Worm (Caenorhabditis elegans) whole organism, young adult: Measurements from ENCODE around the gene klo-1.

Source experiments
- D2030.7 ChIP-seq: fragments of 200-800 bp; sonication (Bioruptor generic); IDR thresholded peaks from 2 replicates; pipeline ENCODE4 v1.3.6; 2022; ENCODE audit warnings: missing genetic modification reagents, missing genetic modification characterization, missing compliant biosample characterization
- F33H1.4 ChIP-seq: fragments of 200-800 bp; sonication (Bioruptor generic); IDR thresholded peaks from 2 replicates; pipeline ENCODE4 v1.3.6; 2022; ENCODE audit warnings: missing genetic modification reagents, missing genetic modification characterization, missing compliant biosample characterization
- F39B2.1 ChIP-seq: fragments of 200-800 bp; sonication (Bioruptor generic); IDR thresholded peaks from 2 replicates; pipeline ENCODE4 v1.3.6; 2022; ENCODE audit warnings: missing genetic modification reagents, missing genetic modification characterization, missing compliant biosample characterization
- F55B11.4 ChIP-seq: sonication (generic microtip); optimal IDR thresholded peaks from 2 replicates; lab custom pipeline; 2016; ENCODE audit warnings: missing compliant biosample characterization, missing genetic modification characterization, borderline replicate concordance; ENCODE audit not compliant: insufficient read depth
- T07F8.4 ChIP-seq: sonication (generic microtip); optimal IDR thresholded peaks from 2 replicates; lab custom pipeline; 2016; ENCODE audit warnings: mild to moderate bottlenecking, missing genetic modification characterization, moderate library complexity, missing compliant biosample characterization
- T26A5.8 ChIP-seq: sonication (generic microtip); optimal IDR thresholded peaks from 2 replicates; lab custom pipeline; 2016; ENCODE audit warnings: missing genetic modification characterization, missing compliant biosample characterization
- Y53F4B.3 ChIP-seq: fragments of 200-800 bp; sonication (Bioruptor generic); IDR thresholded peaks from 2 replicates; pipeline ENCODE4 v1.3.6; 2022; ENCODE audit warnings: missing genetic modification reagents, missing genetic modification characterization, missing compliant biosample characterization
- Y53G8AR.9 ChIP-seq: fragments of 200-800 bp; sonication (Bioruptor generic); conservative IDR thresholded peaks from 2 replicates; pipeline ENCODE4 v1.3.6; 2022; ENCODE audit warnings: missing genetic modification reagents, missing genetic modification characterization, missing compliant biosample characterization
- Y79H2A.3 ChIP-seq: fragments of 200-800 bp; sonication (Bioruptor generic); conservative IDR thresholded peaks from 2 replicates; pipeline ENCODE4 v1.3.6; 2022; ENCODE audit warnings: missing genetic modification reagents, missing genetic modification characterization, missing compliant biosample characterization
- ZK185.1 ChIP-seq: sonication (generic microtip); optimal IDR thresholded peaks from 2 replicates; lab custom pipeline; 2016; ENCODE audit warnings: mild to moderate bottlenecking, missing genetic modification characterization, missing compliant biosample characterization; ENCODE audit not compliant: poor library complexity, severe bottlenecking
- attf-6 ChIP-seq: fragments of 200-800 bp; sonication (Bioruptor generic); IDR thresholded peaks from 2 replicates; pipeline ENCODE4 v1.3.6; 2022; ENCODE audit warnings: missing genetic modification reagents, missing genetic modification characterization, missing compliant biosample characterization
- bed-1 ChIP-seq: fragments of 200-800 bp; sonication (Bioruptor generic); IDR thresholded peaks from 2 replicates; pipeline ENCODE4 v1.3.6; 2022; ENCODE audit warnings: missing genetic modification reagents, missing genetic modification characterization, missing compliant biosample characterization
- cebp-1 ChIP-seq, 2 experiments: fragments of 200-800 bp in 1 of 2; sonication (Bioruptor generic) in 1 of 2; sonication (generic microtip) in 1 of 2; IDR thresholded peaks in 1 of 2; optimal IDR thresholded peaks in 1 of 2; 2 replicates each; pipeline versions ENCODE4 v1.3.6 to Lab custom; 2017 to 2022; ENCODE audit warnings: missing compliant biosample characterization in 2 of 2, missing genetic modification characterization in 2 of 2, mild to moderate bottlenecking in 1 of 2, missing genetic modification reagents in 1 of 2, moderate library complexity in 1 of 2
- dpl-1 ChIP-seq: fragments of 150-350 bp; optimal IDR thresholded peaks from 2 replicates; lab custom pipeline; 2014; ENCODE audit warnings: missing biosample characterization, missing genetic modification reagents, missing genetic modification characterization
- efl-1 ChIP-seq: fragments of 150-350 bp; optimal IDR thresholded peaks from 2 replicates; lab custom pipeline; 2014; ENCODE audit warnings: missing biosample characterization, missing genetic modification reagents, missing genetic modification characterization
- ekl-4 ChIP-seq: fragments of 200-800 bp; sonication (Bioruptor generic); IDR thresholded peaks from 2 replicates; pipeline ENCODE4 v1.3.6; 2022; ENCODE audit warnings: missing genetic modification reagents, missing genetic modification characterization, missing compliant biosample characterization
- ets-4 ChIP-seq: fragments of 200-800 bp; sonication (Bioruptor generic); optimal IDR thresholded peaks from 2 replicates; lab custom pipeline; 2018; ENCODE audit warnings: mild to moderate bottlenecking, missing genetic modification characterization, missing compliant biosample characterization
- fkh-3 ChIP-seq: sonication (generic microtip); optimal IDR thresholded peaks from 2 replicates; lab custom pipeline; 2016; ENCODE audit warnings: mild to moderate bottlenecking, missing genetic modification characterization, missing compliant biosample characterization
- hlh-12 ChIP-seq: sonication (generic microtip); optimal IDR thresholded peaks from 2 replicates; lab custom pipeline; 2016; ENCODE audit warnings: missing genetic modification characterization, missing compliant biosample characterization
- lin-26 ChIP-seq: fragments of 200-800 bp; sonication (Bioruptor generic); IDR thresholded peaks from 2 replicates; pipeline ENCODE4 v1.3.6; 2022; ENCODE audit warnings: missing genetic modification reagents, missing genetic modification characterization, missing compliant biosample characterization
- lin-35 ChIP-seq, 3 experiments: fragments of 150-350 bp in 2 of 3; sonication (generic microtip) in 1 of 3; optimal IDR thresholded peaks; 2 replicates each; lab custom pipeline; 2014 to 2018; ENCODE audit warnings: missing biosample characterization in 3 of 3, missing genetic modification characterization in 3 of 3, missing genetic modification reagents in 3 of 3
- madf-3 ChIP-seq: fragments of 200-800 bp; sonication (Bioruptor generic); IDR thresholded peaks from 2 replicates; pipeline ENCODE4 v1.3.6; 2022; ENCODE audit warnings: missing genetic modification reagents, missing genetic modification characterization, missing compliant biosample characterization
- mcd-1 ChIP-seq: fragments of 200-800 bp; sonication (Bioruptor generic); IDR thresholded peaks from 2 replicates; pipeline ENCODE4 v1.3.6; 2022; ENCODE audit warnings: missing genetic modification reagents, missing genetic modification characterization, missing compliant biosample characterization
- nfyb-1 ChIP-seq: fragments of 200-800 bp; sonication (Bioruptor generic); IDR thresholded peaks from 2 replicates; pipeline ENCODE4 v1.3.6; 2022; ENCODE audit warnings: missing genetic modification reagents, missing genetic modification characterization, missing compliant biosample characterization
- nhr-80 ChIP-seq: sonication (generic microtip); optimal IDR thresholded peaks from 2 replicates; lab custom pipeline; 2016; ENCODE audit warnings: missing genetic modification characterization, missing compliant biosample characterization
- pbrm-1 ChIP-seq: fragments of 200-800 bp; sonication (Bioruptor generic); IDR thresholded peaks from 2 replicates; pipeline ENCODE4 v1.3.6; 2022; ENCODE audit warnings: missing genetic modification reagents, missing genetic modification characterization, missing compliant biosample characterization
- rcor-1 ChIP-seq: fragments of 200-800 bp; sonication (Bioruptor generic); IDR thresholded peaks from 2 replicates; pipeline ENCODE4 v1.3.6; 2022; ENCODE audit warnings: missing genetic modification reagents, missing genetic modification characterization, missing compliant biosample characterization
- sdz-38 ChIP-seq: sonication (generic microtip); optimal IDR thresholded peaks from 2 replicates; lab custom pipeline; 2016; ENCODE audit warnings: missing genotype, missing genetic modification characterization, missing compliant biosample characterization
- tlf-1 ChIP-seq: fragments of 200-800 bp; sonication (Bioruptor generic); optimal IDR thresholded peaks from 2 replicates; lab custom pipeline; 2018; ENCODE audit warnings: mild to moderate bottlenecking, missing genetic modification characterization, missing compliant biosample characterization
- xnd-1 ChIP-seq: sonication (generic microtip); optimal IDR thresholded peaks from 2 replicates; lab custom pipeline; 2016; ENCODE audit warnings: missing genotype, missing genetic modification reagents, missing genetic modification characterization, missing compliant biosample characterization
- ztf-22 ChIP-seq: fragments of 200-800 bp; sonication (Bioruptor generic); optimal IDR thresholded peaks from 2 replicates; lab custom pipeline; 2018; ENCODE audit warnings: mild to moderate bottlenecking, missing genetic modification characterization, moderate library complexity, missing compliant biosample characterization
- ztf-25 ChIP-seq: fragments of 200-800 bp; sonication (Bioruptor generic); IDR thresholded peaks from 2 replicates; pipeline ENCODE4 v1.3.6; 2022; ENCODE audit warnings: missing genetic modification reagents, missing genetic modification characterization, missing compliant biosample characterization
- ztf-28 ChIP-seq: fragments of 200-800 bp; sonication (Bioruptor generic); IDR thresholded peaks from 2 replicates; pipeline ENCODE4 v1.3.6; 2022; ENCODE audit warnings: missing genetic modification reagents, missing genetic modification characterization, missing compliant biosample characterization
- ztf-3 ChIP-seq: fragments of 200-800 bp; sonication (Bioruptor generic); optimal IDR thresholded peaks from 2 replicates; lab custom pipeline; 2018; ENCODE audit warnings: mild to moderate bottlenecking, missing genetic modification characterization, missing compliant biosample characterization

The klo-1 gene

DNA sequence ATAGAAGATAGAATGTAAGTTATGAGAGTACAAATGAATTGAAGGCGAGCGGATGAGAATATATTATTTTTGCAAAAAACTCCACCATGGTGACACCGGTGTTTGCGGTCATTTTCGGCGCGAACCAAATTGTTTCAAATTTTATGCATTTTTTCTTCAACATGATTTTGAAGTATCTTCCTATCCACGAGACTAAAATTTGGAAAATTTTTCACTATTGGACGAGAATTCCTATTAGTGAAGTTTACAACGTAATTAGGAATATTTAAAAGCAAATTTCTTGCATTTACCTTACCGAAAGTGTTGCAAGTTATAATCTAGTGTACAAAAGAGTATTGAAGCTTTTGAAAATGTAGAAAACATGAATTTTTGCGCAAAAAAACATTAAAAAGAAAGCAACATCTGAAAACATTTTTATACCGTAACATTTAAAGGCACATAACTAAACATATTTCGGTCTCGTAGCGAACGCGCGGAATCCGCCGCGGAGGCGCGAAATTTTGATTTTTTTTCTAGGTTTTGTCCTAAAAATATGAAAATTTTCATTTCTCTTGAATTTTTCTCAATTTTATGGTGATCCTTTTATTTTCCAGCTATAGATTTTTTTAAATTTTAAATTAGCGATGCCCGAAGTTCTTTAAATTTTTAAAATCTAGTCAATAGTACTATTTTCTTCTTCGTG is 48.5 kb upstream of the klo-1 start, which contains the start of gene sgo-1 (continued):
- peak; percentile 62; the same call in 1 of the 2 replicates for TF ChIP-seq nfyb-1
- peak; percentile 100 for TF ChIP-seq efl-1 (GFP tag; lab: Kevin White, UChicago)
- TF ChIP-seq xnd-1 = peak; percentile 99
- peak; percentile 100 for TF ChIP-seq F33H1.4
- TF ChIP-seq bed-1 (GFP tag; lab: Robert Waterston, UW) = no peak
- TF ChIP-seq ekl-4 (GFP tag; lab: Robert Waterston, UW) = peak; percentile 88
- no peak for TF ChIP-seq hlh-12 (tag; lab: Kevin White, UChicago)
- TF ChIP-seq tlf-1 (GFP tag; lab: Kevin White, UChicago) = peak; percentile 93
- TF ChIP-seq rcor-1 (GFP tag; lab: Robert Waterston, UW) = peak; percentile 93
- TF ChIP-seq cebp-1 (GFP tag; IDR thresholded peaks at IDR 0.05; lab: Robert Waterston, UW) = peak; percentile 35; the same call in 1 of the 2 replicates
- no peak for TF ChIP-seq cebp-1 (tag; optimal IDR thresholded peaks at IDR 0.05; lab: Kevin White, UChicago)
- peak; percentile 90 for TF ChIP-seq Y53G8AR.9
- no peak for TF ChIP-seq ztf-3 (GFP tag; lab: Kevin White, UChicago)
- TF ChIP-seq F39B2.1 (GFP tag; lab: Robert Waterston, UW) = 0 out of 2 replicates have a peak, but pooled peaks have one; percentile 62
- peak; percentile 78 for TF ChIP-seq mcd-1 (GFP tag; lab: Robert Waterston, UW)
- peak; percentile 49; the same call in 1 of the 2 replicates for TF ChIP-seq Y53F4B.3 (GFP tag; lab: Robert Waterston, UW)
- peak; percentile 77; the same call in 1 of the 2 replicates for TF ChIP-seq pbrm-1 (GFP tag; lab: Robert Waterston, UW)
- TF ChIP-seq T26A5.8 (tag; lab: Kevin White, UChicago) = no peak
- peak; percentile 85 for TF ChIP-seq attf-6 (GFP tag; lab: Robert Waterston, UW)
- peak; percentile 95 for TF ChIP-seq dpl-1 (GFP tag; lab: Kevin White, UChicago)
- peak; percentile 87 for TF ChIP-seq Y79H2A.3 (GFP tag; lab: Robert Waterston, UW)
- TF ChIP-seq, all 124 proteins: peak for 47

DNA sequence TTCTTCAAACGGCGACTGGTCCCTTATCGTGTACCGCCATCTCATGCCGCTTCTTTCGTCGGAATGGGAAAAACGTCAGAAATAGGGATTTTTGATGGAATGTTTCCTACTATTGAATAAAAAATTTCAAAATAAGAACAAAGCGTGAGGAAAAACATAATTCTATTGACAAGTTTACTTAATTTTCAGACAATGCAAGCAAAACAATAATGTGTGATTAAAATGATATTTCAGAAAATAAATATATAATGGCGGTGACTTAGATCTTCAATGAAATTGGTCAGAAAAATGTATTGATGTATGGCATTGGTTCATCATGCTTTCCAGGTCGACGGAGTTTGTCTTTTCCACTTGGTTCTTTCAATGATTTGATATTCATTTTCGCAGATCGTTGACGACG is 46.7 kb upstream of the klo-1 start, which contains the start of gene ntp-1:
ntp-1 (minus strand) TSS at position 101 of the 400 bp plus-strand sequence.
- TF ChIP-seq T07F8.4 (tag; lab: Kevin White, UChicago) (no peak), ztf-22 (GFP tag; lab: Kevin White, UChicago) (no peak), mcd-1 (GFP tag; lab: Robert Waterston, UW) (no peak), ztf-25 (GFP tag; lab: Robert Waterston, UW) (no peak), ets-4 (GFP tag; lab: Kevin White, UChicago) (no peak), cebp-1 (GFP tag; IDR thresholded peaks at IDR 0.05; lab: Robert Waterston, UW) (no peak), cebp-1 (tag; optimal IDR thresholded peaks at IDR 0.05; lab: Kevin White, UChicago) (no peak), sdz-38 (tag; lab: Kevin White, UChicago) (no peak), lin-26 (GFP tag; lab: Robert Waterston, UW) (no peak), D2030.7 (no peak), ztf-28 (GFP tag; lab: Robert Waterston, UW) (no peak)

DNA sequence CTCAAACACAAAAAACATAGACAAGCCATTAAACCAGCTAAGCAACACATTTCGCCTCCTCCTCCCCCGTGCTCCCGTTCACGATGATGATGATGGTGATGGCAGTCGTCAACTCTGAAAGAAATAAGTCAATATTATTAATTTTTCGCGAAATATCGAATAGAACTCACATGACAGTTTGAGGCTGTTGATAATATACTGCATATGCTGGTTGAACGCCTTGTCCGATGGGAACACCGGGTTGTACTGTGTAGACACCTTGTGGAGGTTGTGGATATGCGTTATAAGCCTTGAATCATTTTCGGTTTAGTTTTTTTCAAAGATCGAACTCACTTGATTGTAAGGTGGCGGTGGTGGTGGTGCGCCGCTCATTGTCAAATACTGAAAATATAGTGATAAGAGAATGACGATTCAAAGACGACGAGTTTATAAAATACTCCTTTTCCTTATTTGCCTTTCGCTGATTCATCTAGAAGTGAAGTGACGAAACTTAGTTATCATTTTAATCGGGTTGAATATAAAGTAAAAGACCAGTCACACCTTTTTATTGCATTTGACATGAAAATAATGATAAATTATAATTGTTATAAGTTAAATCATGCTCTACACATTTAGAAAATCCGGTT is 43.9 kb upstream of the klo-1 start, which contains the start of gene C33H5.13:
C33H5.13 (minus strand) TSS at position 443 of the 626 bp plus-strand sequence.
- TF ChIP-seq F55B11.4 (tag; lab: Kevin White, UChicago) (no peak), ztf-3 (GFP tag; lab: Kevin White, UChicago) (no peak), madf-3 (no peak), Y53G8AR.9 (0 out of 2 replicates have a peak, but pooled peaks have one; percentile 60), fkh-3 (no peak), lin-35 (GFP tag; optimal IDR thresholded peaks at IDR 0.05; lab: Kevin White, UChicago) (no peak), nhr-80 (tag; lab: Kevin White, UChicago) (peak; percentile 66), cebp-1 (GFP tag; IDR thresholded peaks at IDR 0.05; lab: Robert Waterston, UW) (no peak), cebp-1 (tag; optimal IDR thresholded peaks at IDR 0.05; lab: Kevin White, UChicago) (peak; percentile 28), ZK185.1 (peak; percentile 12)
